Fruit fly (Drosophila melanogaster): ENCODE measurements around the gene mtgo.

Gene mtgo

dm6 chr2L:16499559-16499958 is 45.3 kb upstream of the mtgo start (continued):
- no peak for TF ChIP-seq CG14014 (GFP tag; IDR thresholded peaks at IDR 0.05)
- TF ChIP-seq cas (GFP tag; IDR thresholded peaks at IDR 0.05): no peak
- TF ChIP-seq slou (GFP tag; optimal IDR thresholded peaks at IDR 0.05): no peak
- TF ChIP-seq klu (GFP tag; IDR thresholded peaks at IDR 0.05): no peak
- TF ChIP-seq danr (GFP tag; IDR thresholded peaks at IDR 0.05): no peak
- TF ChIP-seq Xrp1 (GFP tag; IDR thresholded peaks at IDR 0.05): no peak
- TF ChIP-seq YL-1 (GFP tag; optimal IDR thresholded peaks at IDR 0.05): no peak
- no peak for TF ChIP-seq GATAe (GFP tag; conservative IDR thresholded peaks at IDR 0.05)
- TF ChIP-seq Hr51 (GFP tag; optimal IDR thresholded peaks at IDR 0.05): no peak
- TF ChIP-seq lbe (GFP tag; optimal IDR thresholded peaks at IDR 0.05): no peak
- TF ChIP-seq CG10274 (GFP tag; optimal IDR thresholded peaks at IDR 0.05): no peak
- TF ChIP-seq CG9797 (GFP tag; optimal IDR thresholded peaks at IDR 0.05): no peak
- TF ChIP-seq Stat92E (GFP tag; optimal IDR thresholded peaks at IDR 0.05): no peak
- TF ChIP-seq CG4282 (GFP tag; optimal IDR thresholded peaks at IDR 0.05): no peak
- TF ChIP-seq row (GFP tag; IDR thresholded peaks at IDR 0.05): no peak
- TF ChIP-seq CG4854 (GFP tag; optimal IDR thresholded peaks at IDR 0.05): no peak
- peak; percentile 14 for TF ChIP-seq dmrt99B (tag; optimal IDR thresholded peaks at IDR 0.05)
- peak; percentile 69 for TF ChIP-seq twi (tag; optimal IDR thresholded peaks at IDR 0.05)
- no peak for TF ChIP-seq CG8388 (GFP tag; optimal IDR thresholded peaks at IDR 0.05)
- no peak for TF ChIP-seq ap (GFP tag; IDR thresholded peaks at IDR 0.05)
- no peak for TF ChIP-seq sc (optimal IDR thresholded peaks at IDR 0.05)
- TF ChIP-seq sc (GFP tag; optimal IDR thresholded peaks at IDR 0.05): no peak
- TF ChIP-seq NfI (GFP tag; optimal IDR thresholded peaks at IDR 0.05): no peak
- TF ChIP-seq CG18476 (GFP tag; optimal IDR thresholded peaks at IDR 0.05): no peak
- TF ChIP-seq pros (GFP tag; optimal IDR thresholded peaks at IDR 0.05): no peak
- TF ChIP-seq grau (tag; optimal IDR thresholded peaks at IDR 0.05): no peak
- no peak for TF ChIP-seq CG11085 (GFP tag; IDR thresholded peaks at IDR 0.05)
- no peak for TF ChIP-seq Rfx (GFP tag; IDR thresholded peaks at IDR 0.05)
- TF ChIP-seq bowl (GFP tag; IDR thresholded peaks at IDR 0.05): no peak
- TF ChIP-seq CG32532 (GFP tag; IDR thresholded peaks at IDR 0.05): no peak
- peak; percentile 1 for TF ChIP-seq sd (tag; optimal IDR thresholded peaks at IDR 0.05)
- no peak for TF ChIP-seq CG1603 (tag; optimal IDR thresholded peaks at IDR 0.05)
- no peak for TF ChIP-seq cad (GFP tag; optimal IDR thresholded peaks at IDR 0.05)
- TF ChIP-seq Dek (tag; optimal IDR thresholded peaks at IDR 0.05): no peak
- TF ChIP-seq CG17361 (GFP tag; IDR thresholded peaks at IDR 0.05): no peak
- TF ChIP-seq H15 (GFP tag; IDR thresholded peaks at IDR 0.05): no peak
- TF ChIP-seq gt (GFP tag; IDR thresholded peaks at IDR 0.05): no peak
- TF ChIP-seq scrt (GFP tag; optimal IDR thresholded peaks at IDR 0.05): no peak
- TF ChIP-seq ro (GFP tag; IDR thresholded peaks at IDR 0.05): no peak
- TF ChIP-seq CG11247 (GFP tag; IDR thresholded peaks at IDR 0.05): no peak
- no peak for TF ChIP-seq CG13624 (GFP tag; optimal IDR thresholded peaks at IDR 0.05)
- TF ChIP-seq fd3F (GFP tag; optimal IDR thresholded peaks at IDR 0.05): no peak
- TF ChIP-seq hb (GFP tag; IDR thresholded peaks at IDR 0.05; ENCODE audit: partially characterized antibody): no peak
- TF ChIP-seq CG12155 (GFP tag; optimal IDR thresholded peaks at IDR 0.05): no peak
- no peak for TF ChIP-seq CG4730 (GFP tag; IDR thresholded peaks at IDR 0.05)
- TF ChIP-seq CG17328 (GFP tag; IDR thresholded peaks at IDR 0.05): no peak
- no peak for TF ChIP-seq CG18619 (GFP tag; optimal IDR thresholded peaks at IDR 0.05)
- TF ChIP-seq CG5180 (GFP tag; optimal IDR thresholded peaks at IDR 0.05): no peak
- no peak for TF ChIP-seq CG4617 (GFP tag; optimal IDR thresholded peaks at IDR 0.05; ENCODE audit: borderline replicate concordance)
- no peak for TF ChIP-seq nau (GFP tag; optimal IDR thresholded peaks at IDR 0.05)
- no peak for TF ChIP-seq cato (GFP tag; optimal IDR thresholded peaks at IDR 0.05; ENCODE audit: borderline replicate concordance)
- TF ChIP-seq Nf-YA (GFP tag; IDR thresholded peaks at IDR 0.05): no peak

Data from whole organism, embryonic.